Worm (Caenorhabditis elegans) whole organism, young adult: ENCODE measurements around the gene B0001.4.

Source experiments
- B0035.1 ChIP-seq: sonication (generic microtip); optimal IDR thresholded peaks from 2 replicates; lab custom pipeline; 2016; ENCODE audit warnings: missing genetic modification characterization, mild to moderate bottlenecking, missing compliant biosample characterization, missing genotype, missing genetic modification reagents
- B0261.1 ChIP-seq: sonication (generic microtip); optimal IDR thresholded peaks from 2 replicates; lab custom pipeline; 2016; ENCODE audit warnings: mild to moderate bottlenecking, missing genetic modification characterization, moderate library complexity, missing compliant biosample characterization
- C06A6.2 ChIP-seq: fragments of 200-800 bp; sonication (Bioruptor generic); conservative IDR thresholded peaks from 2 replicates; pipeline ENCODE4 v1.3.6; 2022; ENCODE audit warnings: missing genetic modification characterization, missing compliant biosample characterization
- F23B12.7 ChIP-seq: sonication (generic microtip); optimal IDR thresholded peaks from 2 replicates; lab custom pipeline; 2017; ENCODE audit warnings: missing genetic modification characterization, mild to moderate bottlenecking, missing compliant biosample characterization, antibody characterized with exemption, moderate library complexity; ENCODE audit not compliant: insufficient read depth
- F39B2.1 ChIP-seq: fragments of 200-800 bp; sonication (Bioruptor generic); IDR thresholded peaks from 2 replicates; pipeline ENCODE4 v1.3.6; 2022; ENCODE audit warnings: missing genetic modification reagents, missing genetic modification characterization, missing compliant biosample characterization
- F57A8.1 ChIP-seq: fragments of 200-800 bp; sonication (Bioruptor generic); optimal IDR thresholded peaks from 2 replicates; lab custom pipeline; 2018; ENCODE audit warnings: mild to moderate bottlenecking, missing genetic modification characterization, moderate library complexity, missing compliant biosample characterization
- K12H6.12 ChIP-seq: fragments of 200-800 bp; sonication (Bioruptor generic); optimal IDR thresholded peaks from 2 replicates; lab custom pipeline; 2018; ENCODE audit warnings: mild to moderate bottlenecking, missing genetic modification characterization, missing compliant biosample characterization
- T26A5.8 ChIP-seq: sonication (generic microtip); optimal IDR thresholded peaks from 2 replicates; lab custom pipeline; 2016; ENCODE audit warnings: missing genetic modification characterization, missing compliant biosample characterization
- Y53F4B.3 ChIP-seq: fragments of 200-800 bp; sonication (Bioruptor generic); IDR thresholded peaks from 2 replicates; pipeline ENCODE4 v1.3.6; 2022; ENCODE audit warnings: missing genetic modification reagents, missing genetic modification characterization, missing compliant biosample characterization
- Y95B8A.8 ChIP-seq: fragments of 200-800 bp; sonication (Bioruptor generic); IDR thresholded peaks from 2 replicates; pipeline ENCODE4 v1.3.6; 2022; ENCODE audit warnings: missing genetic modification reagents, missing genetic modification characterization, missing compliant biosample characterization
- akir-1 ChIP-seq: fragments of 200-800 bp; sonication (Bioruptor generic); optimal IDR thresholded peaks from 2 replicates; lab custom pipeline; 2018; ENCODE audit warnings: mild to moderate bottlenecking, missing genetic modification characterization, moderate library complexity, missing compliant biosample characterization
- aptf-2 ChIP-seq: fragments of 200-800 bp; sonication (Bioruptor generic); conservative IDR thresholded peaks from 2 replicates; pipeline ENCODE4 v1.3.6; 2022; ENCODE audit warnings: missing genetic modification reagents, missing genetic modification characterization, missing compliant biosample characterization
- aptf-3 ChIP-seq: fragments of 200-800 bp; sonication (Bioruptor generic); IDR thresholded peaks from 2 replicates; pipeline ENCODE4 v1.3.6; 2022; ENCODE audit warnings: missing genetic modification characterization, missing compliant biosample characterization
- atf-7 ChIP-seq: sonication (generic microtip); optimal IDR thresholded peaks from 2 replicates; lab custom pipeline; 2017; ENCODE audit warnings: mild to moderate bottlenecking, missing genetic modification characterization, missing compliant biosample characterization
- attf-3 ChIP-seq: fragments of 200-800 bp; sonication (Bioruptor generic); conservative IDR thresholded peaks from 2 replicates; pipeline ENCODE4 v1.3.6; 2022; ENCODE audit warnings: missing genetic modification reagents, missing genetic modification characterization, missing compliant biosample characterization
- attf-5 ChIP-seq: fragments of 200-800 bp; sonication (Bioruptor generic); optimal IDR thresholded peaks from 2 replicates; lab custom pipeline; 2018; ENCODE audit warnings: mild to moderate bottlenecking, missing genetic modification characterization, missing compliant biosample characterization
- bed-2 ChIP-seq: fragments of 200-800 bp; sonication (Bioruptor generic); IDR thresholded peaks from 2 replicates; pipeline ENCODE4 v1.3.6; 2022; ENCODE audit warnings: missing genetic modification reagents, missing genetic modification characterization, missing compliant biosample characterization
- ccch-3 ChIP-seq: fragments of 200-800 bp; sonication (Bioruptor generic); optimal IDR thresholded peaks from 2 replicates; lab custom pipeline; 2018; ENCODE audit warnings: mild to moderate bottlenecking, missing genetic modification characterization, missing compliant biosample characterization
- cebp-1 ChIP-seq, 2 experiments: fragments of 200-800 bp in 1 of 2; sonication (Bioruptor generic) in 1 of 2; sonication (generic microtip) in 1 of 2; IDR thresholded peaks in 1 of 2; optimal IDR thresholded peaks in 1 of 2; 2 replicates each; pipeline versions ENCODE4 v1.3.6 to Lab custom; 2017 to 2022; ENCODE audit warnings: missing compliant biosample characterization in 2 of 2, missing genetic modification characterization in 2 of 2, mild to moderate bottlenecking in 1 of 2, missing genetic modification reagents in 1 of 2, moderate library complexity in 1 of 2
- cebp-2 ChIP-seq: fragments of 200-800 bp; sonication (Bioruptor generic); IDR thresholded peaks from 2 replicates; pipeline ENCODE4 v1.3.6; 2022; ENCODE audit warnings: missing genetic modification characterization, missing compliant biosample characterization
- ceh-27 ChIP-seq: fragments of 200-800 bp; sonication (Bioruptor generic); optimal IDR thresholded peaks from 2 replicates; lab custom pipeline; 2018; ENCODE audit warnings: mild to moderate bottlenecking, missing genetic modification characterization, moderate library complexity, missing compliant biosample characterization
- ceh-40 ChIP-seq: fragments of 200-800 bp; sonication (Bioruptor generic); IDR thresholded peaks from 2 replicates; pipeline ENCODE4 v1.3.6; 2022; ENCODE audit warnings: missing genetic modification characterization, missing compliant biosample characterization
- egl-18 ChIP-seq: fragments of 200-800 bp; sonication (Bioruptor generic); IDR thresholded peaks from 2 replicates; pipeline ENCODE4 v1.3.6; 2022; ENCODE audit warnings: missing genetic modification reagents, missing genetic modification characterization, missing compliant biosample characterization
- egl-44 ChIP-seq: fragments of 200-800 bp; sonication (Bioruptor generic); IDR thresholded peaks from 2 replicates; pipeline ENCODE4 v1.3.6; 2022; ENCODE audit warnings: missing genetic modification reagents, missing genetic modification characterization, missing compliant biosample characterization
- egrh-3 ChIP-seq: fragments of 200-800 bp; sonication (Bioruptor generic); IDR thresholded peaks from 2 replicates; pipeline ENCODE4 v1.3.6; 2022; ENCODE audit warnings: missing genetic modification reagents, missing genetic modification characterization, missing compliant biosample characterization
- gei-17 ChIP-seq: fragments of 200-800 bp; sonication (Bioruptor generic); optimal IDR thresholded peaks from 2 replicates; lab custom pipeline; 2018; ENCODE audit warnings: mild to moderate bottlenecking, missing genetic modification characterization, missing compliant biosample characterization
- him-1 ChIP-seq: sonication (generic microtip); optimal IDR thresholded peaks from 2 replicates; lab custom pipeline; 2016; ENCODE audit warnings: missing genotype, missing genetic modification reagents, missing genetic modification characterization, missing compliant biosample characterization
- hlh-12 ChIP-seq: sonication (generic microtip); optimal IDR thresholded peaks from 2 replicates; lab custom pipeline; 2016; ENCODE audit warnings: missing genetic modification characterization, missing compliant biosample characterization
- hmg-1.2 ChIP-seq: fragments of 200-800 bp; sonication (Bioruptor generic); IDR thresholded peaks from 2 replicates; pipeline ENCODE4 v1.3.6; 2022; ENCODE audit warnings: missing genetic modification reagents, missing genetic modification characterization, missing compliant biosample characterization
- hsf-1 ChIP-seq: fragments of 200-800 bp; sonication (Bioruptor generic); IDR thresholded peaks from 2 replicates; pipeline ENCODE4 v1.3.6; 2022; ENCODE audit warnings: missing genetic modification reagents, missing genetic modification characterization, missing compliant biosample characterization
- let-526 ChIP-seq: fragments of 200-800 bp; sonication (Bioruptor generic); IDR thresholded peaks from 2 replicates; pipeline ENCODE4 v1.3.6; 2022; ENCODE audit warnings: missing genetic modification reagents, missing genetic modification characterization, missing compliant biosample characterization
- lin-40 ChIP-seq: sonication (generic microtip); optimal IDR thresholded peaks from 2 replicates; lab custom pipeline; 2016; ENCODE audit warnings: missing genetic modification characterization, mild to moderate bottlenecking, missing compliant biosample characterization, missing genotype, missing genetic modification reagents
- lin-54 ChIP-seq: fragments of 200-800 bp; sonication (Bioruptor generic); optimal IDR thresholded peaks from 2 replicates; lab custom pipeline; 2018; ENCODE audit warnings: mild to moderate bottlenecking, missing genetic modification characterization, missing compliant biosample characterization
- mes-4 ChIP-seq: sonication (generic microtip); optimal IDR thresholded peaks from 2 replicates; lab custom pipeline; 2016; ENCODE audit warnings: missing genotype, missing genetic modification characterization, missing compliant biosample characterization
- mxl-1 ChIP-seq: sonication (generic microtip); optimal IDR thresholded peaks from 2 replicates; lab custom pipeline; 2016; ENCODE audit warnings: missing genetic modification characterization, missing compliant biosample characterization
- nhr-179 ChIP-seq: sonication (generic microtip); optimal IDR thresholded peaks from 2 replicates; lab custom pipeline; 2016; ENCODE audit warnings: mild to moderate bottlenecking, missing genetic modification characterization, missing compliant biosample characterization
- nhr-90 ChIP-seq: sonication (generic microtip); optimal IDR thresholded peaks from 2 replicates; lab custom pipeline; 2016; ENCODE audit warnings: missing genotype, mild to moderate bottlenecking, missing genetic modification characterization, missing compliant biosample characterization
- pha-4 ChIP-seq: fragments of 150-350 bp; sonication (generic microtip); optimal IDR thresholded peaks from 2 replicates; lab custom pipeline; 2014; ENCODE audit warnings: missing biosample characterization, missing genetic modification reagents, missing genetic modification characterization
- rpc-1 ChIP-seq, 2 experiments: fragments of 150-350 bp in 1 of 2; sonication (generic microtip) in 1 of 2; optimal IDR thresholded peaks; 2 replicates each; lab custom pipeline; 2014 to 2018; ENCODE audit warnings: missing biosample characterization in 1 of 2, missing genetic modification characterization in 1 of 2, missing genetic modification reagents in 1 of 2, missing genotype in 1 of 2
- sdz-38 ChIP-seq: sonication (generic microtip); optimal IDR thresholded peaks from 2 replicates; lab custom pipeline; 2016; ENCODE audit warnings: missing genotype, missing genetic modification characterization, missing compliant biosample characterization
- sea-2 ChIP-seq: fragments of 200-800 bp; sonication (Bioruptor generic); IDR thresholded peaks from 2 replicates; pipeline ENCODE4 v1.3.6; 2022; ENCODE audit warnings: missing genetic modification characterization, missing compliant biosample characterization
- sptf-2 ChIP-seq: fragments of 200-800 bp; sonication (Bioruptor generic); optimal IDR thresholded peaks from 2 replicates; lab custom pipeline; 2018; ENCODE audit warnings: mild to moderate bottlenecking, missing genetic modification characterization, missing compliant biosample characterization
- tlf-1 ChIP-seq: fragments of 200-800 bp; sonication (Bioruptor generic); optimal IDR thresholded peaks from 2 replicates; lab custom pipeline; 2018; ENCODE audit warnings: mild to moderate bottlenecking, missing genetic modification characterization, missing compliant biosample characterization
- zfh-2 ChIP-seq: fragments of 200-800 bp; sonication (Bioruptor generic); conservative IDR thresholded peaks from 2 replicates; pipeline ENCODE4 v1.3.6; 2022; ENCODE audit warnings: missing genetic modification reagents, missing genetic modification characterization, missing compliant biosample characterization
- ztf-18 ChIP-seq: sonication (generic microtip); optimal IDR thresholded peaks from 2 replicates; lab custom pipeline; 2016; ENCODE audit warnings: missing genotype, mild to moderate bottlenecking, missing genetic modification characterization, missing compliant biosample characterization
- ztf-3 ChIP-seq: fragments of 200-800 bp; sonication (Bioruptor generic); optimal IDR thresholded peaks from 2 replicates; lab custom pipeline; 2018; ENCODE audit warnings: mild to moderate bottlenecking, missing genetic modification characterization, missing compliant biosample characterization
- ztf-6 ChIP-seq: fragments of 200-800 bp; sonication (Bioruptor generic); IDR thresholded peaks from 2 replicates; pipeline ENCODE4 v1.3.6; 2022; ENCODE audit warnings: missing genetic modification reagents, missing genetic modification characterization, missing compliant biosample characterization

B0001.4 gene

ce11 chrIV:12108984-12109657 is 28.9 kb downstream of the B0001.4 start:
- TF ChIP-seq ccch-3 (GFP tag; lab: Kevin White, UChicago) (no peak), F39B2.1 (GFP tag; lab: Robert Waterston, UW) (no peak), ceh-40 (no peak), egl-44 (GFP tag; lab: Robert Waterston, UW) (no peak), cebp-2 (GFP tag; lab: Robert Waterston, UW) (peak; percentile 55; the same call in 1 of the 2 replicates), gei-17 (GFP tag; lab: Kevin White, UChicago) (no peak), mxl-1 (tag; lab: Kevin White, UChicago) (no peak), attf-5 (GFP tag; lab: Kevin White, UChicago) (no peak), hsf-1 (GFP tag; lab: Robert Waterston, UW) (0 out of 2 replicates have a peak, but pooled peaks have one; percentile 56), pha-4 (tag; lab: Kevin White, UChicago) (no peak), ztf-3 (GFP tag; lab: Kevin White, UChicago) (no peak), B0035.1 (tag; lab: Kevin White, UChicago) (no peak), egrh-3 (GFP tag; lab: Robert Waterston, UW) (0 out of 2 replicates have a peak, but pooled peaks have one; percentile 3), C06A6.2 (no peak), sdz-38 (tag; lab: Kevin White, UChicago) (no peak), bed-2 (no peak), K12H6.12 (tag; lab: Kevin White, UChicago) (no peak), lin-54 (GFP tag; lab: Kevin White, UChicago) (no peak), akir-1 (GFP tag; lab: Kevin White, UChicago) (no peak), hlh-12 (no peak), him-1 (no peak), mes-4 (tag; lab: Kevin White, UChicago) (no peak), egl-18 (0 out of 2 replicates have a peak, but pooled peaks have one; percentile 24), F23B12.7 (tag; lab: Kevin White, UChicago) (no peak), ztf-6 (GFP tag; lab: Robert Waterston, UW) (no peak), let-526 (GFP tag; lab: Robert Waterston, UW) (no peak), nhr-90 (no peak), T26A5.8 (tag; lab: Kevin White, UChicago) (no peak), rpc-1 (optimal IDR thresholded peaks at IDR 0.05; lab: Kevin White, UChicago) (no peak), rpc-1 (tag; optimal IDR thresholded peaks at IDR 0.05; lab: Kevin White, UChicago) (no peak), F57A8.1 (GFP tag; lab: Kevin White, UChicago) (no peak), sea-2 (GFP tag; lab: Robert Waterston, UW) (no peak), B0261.1 (tag; lab: Kevin White, UChicago) (no peak), zfh-2 (GFP tag; lab: Robert Waterston, UW) (peak; percentile 76; the same call in 1 of the 2 replicates), lin-40 (tag; lab: Kevin White, UChicago) (peak; percentile 7), Y53F4B.3 (GFP tag; lab: Robert Waterston, UW) (no peak), ceh-27 (GFP tag; lab: Kevin White, UChicago) (no peak)

ce11 chrIV:12105558-12105957 is 32.4 kb downstream of the B0001.4 start, which contains the start of gene M18.3:
Gene M18.3, plus strand, starts transcription at chrIV:12105858.
- TF ChIP-seq ztf-18 (no peak), F57A8.1 (GFP tag; lab: Kevin White, UChicago) (no peak), atf-7 (tag; lab: Kevin White, UChicago) (no peak), aptf-3 (GFP tag; lab: Robert Waterston, UW) (no peak), attf-3 (GFP tag; lab: Robert Waterston, UW) (no peak), nhr-179 (tag; lab: Kevin White, UChicago) (no peak), tlf-1 (GFP tag; lab: Kevin White, UChicago) (no peak), sptf-2 (GFP tag; lab: Kevin White, UChicago) (no peak), cebp-1 (GFP tag; IDR thresholded peaks at IDR 0.05; lab: Robert Waterston, UW) (no peak), cebp-1 (tag; optimal IDR thresholded peaks at IDR 0.05; lab: Kevin White, UChicago) (no peak), aptf-2 (no peak), hmg-1.2 (GFP tag; lab: Robert Waterston, UW) (no peak), sdz-38 (tag; lab: Kevin White, UChicago) (no peak), Y95B8A.8 (GFP tag; lab: Robert Waterston, UW) (no peak)
